Fruit fly (Drosophila melanogaster): Measurements from ENCODE around the gene Pglym87.

DNA sequence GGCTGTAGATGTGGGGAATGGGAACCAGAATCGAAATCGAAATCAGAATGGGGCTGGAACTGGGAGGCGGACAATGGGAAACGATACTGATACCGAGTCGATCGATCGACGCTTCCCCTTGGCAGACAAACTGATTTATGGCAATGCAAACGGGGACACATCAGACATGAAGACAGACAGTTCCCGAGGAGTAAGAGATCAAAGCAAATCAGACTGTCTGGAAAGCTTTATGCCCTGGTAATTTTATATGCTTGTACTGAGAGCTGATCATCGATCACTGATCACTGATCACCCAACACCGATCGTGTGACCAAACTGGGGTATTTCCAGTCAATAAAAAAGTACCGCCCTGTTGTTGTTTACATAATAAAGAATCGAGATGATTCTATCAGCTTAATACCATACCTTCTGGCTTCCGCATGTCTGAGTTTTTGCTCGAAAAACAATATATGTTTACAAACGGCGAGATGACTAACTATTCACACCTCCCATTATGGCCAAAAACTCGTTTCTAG, 37.4 kb upstream of the Pglym87 start:
- no peak for TF ChIP-seq CG13296 (GFP tag; optimal IDR thresholded peaks at IDR 0.05)
- TF ChIP-seq CG4820 (GFP tag; optimal IDR thresholded peaks at IDR 0.05): no peak
- no peak for TF ChIP-seq ttk (GFP tag; IDR thresholded peaks at IDR 0.05)
- no peak for TF ChIP-seq Deaf1 (tag; optimal IDR thresholded peaks at IDR 0.05)
- no peak for TF ChIP-seq br (optimal IDR thresholded peaks at IDR 0.05)
- TF ChIP-seq tx (GFP tag; optimal IDR thresholded peaks at IDR 0.05): no peak
- no peak for TF ChIP-seq bsh (GFP tag; optimal IDR thresholded peaks at IDR 0.05)
- no peak for TF ChIP-seq sc (optimal IDR thresholded peaks at IDR 0.05)
- no peak for TF ChIP-seq sc (GFP tag; optimal IDR thresholded peaks at IDR 0.05)
- TF ChIP-seq CG32772 (GFP tag; IDR thresholded peaks at IDR 0.05): no peak
- no peak for TF ChIP-seq ATbp (GFP tag; optimal IDR thresholded peaks at IDR 0.05)
- TF ChIP-seq NK7.1 (GFP tag; optimal IDR thresholded peaks at IDR 0.05): no peak
- TF ChIP-seq CG10543 (GFP tag; optimal IDR thresholded peaks at IDR 0.05): no peak
